Worm (Caenorhabditis elegans) whole organism, late embryonic: ENCODE data around the gene col-106.

Experiments used
- C08G9.2 ChIP-seq: sonication (generic microtip); optimal IDR thresholded peaks from 2 replicates; lab custom pipeline; 2016; ENCODE audit warnings: mild to moderate bottlenecking, missing genetic modification characterization, moderate library complexity, missing compliant biosample characterization
- C38D4.7 ChIP-seq: fragments of 200-800 bp; sonication (Bioruptor generic); optimal IDR thresholded peaks from 2 replicates; lab custom pipeline; 2018; ENCODE audit warnings: mild to moderate bottlenecking, missing genetic modification characterization, moderate library complexity, missing compliant biosample characterization
- K02D7.2 ChIP-seq: sonication (generic microtip); optimal IDR thresholded peaks from 2 replicates; lab custom pipeline; 2017; ENCODE audit warnings: mild to moderate bottlenecking, missing genetic modification characterization, missing compliant biosample characterization
- K09A11.1 ChIP-seq: sonication (generic microtip); optimal IDR thresholded peaks from 2 replicates; lab custom pipeline; 2017; ENCODE audit warnings: antibody characterized with exemption, mild to moderate bottlenecking, missing genetic modification characterization, missing compliant biosample characterization; ENCODE audit not compliant: insufficient read depth
- T23F11.4 ChIP-seq: fragments of 200-800 bp; sonication (Bioruptor generic); optimal IDR thresholded peaks from 2 replicates; lab custom pipeline; 2018; ENCODE audit warnings: mild to moderate bottlenecking, missing genetic modification characterization, missing compliant biosample characterization
- ahr-1 ChIP-seq: sonication (generic microtip); optimal IDR thresholded peaks from 2 replicates; lab custom pipeline; 2016; ENCODE audit warnings: missing genetic modification characterization, missing compliant biosample characterization
- ama-1 ChIP-seq: fragments of 150-350 bp; optimal IDR thresholded peaks from 2 replicates; lab custom pipeline; 2014
- ceh-14 ChIP-seq: sonication (generic microtip); optimal IDR thresholded peaks from 2 replicates; lab custom pipeline; 2016; ENCODE audit warnings: missing genotype, missing genetic modification characterization, missing compliant biosample characterization
- ceh-22 ChIP-seq: sonication (generic microtip); optimal IDR thresholded peaks from 2 replicates; lab custom pipeline; 2017; ENCODE audit warnings: missing biosample characterization, missing genetic modification characterization
- ceh-24 ChIP-seq: sonication (generic microtip); optimal IDR thresholded peaks from 2 replicates; lab custom pipeline; 2016; ENCODE audit warnings: mild to moderate bottlenecking, missing genetic modification characterization, missing compliant biosample characterization
- ceh-30 ChIP-seq: fragments of 150-350 bp; optimal IDR thresholded peaks from 2 replicates; lab custom pipeline; 2014; ENCODE audit warnings: missing biosample characterization, missing genetic modification characterization
- ceh-34 ChIP-seq: sonication (generic microtip); optimal IDR thresholded peaks from 2 replicates; lab custom pipeline; 2016; ENCODE audit warnings: mild to moderate bottlenecking, missing genetic modification characterization, missing compliant biosample characterization
- ceh-48 ChIP-seq: sonication (generic microtip); optimal IDR thresholded peaks from 2 replicates; lab custom pipeline; 2016; ENCODE audit warnings: missing genetic modification characterization, inconsistent platforms, missing compliant biosample characterization
- che-1 ChIP-seq: sonication (generic microtip); optimal IDR thresholded peaks from 2 replicates; lab custom pipeline; 2016; ENCODE audit warnings: mild to moderate bottlenecking, missing genetic modification characterization, missing compliant biosample characterization
- dve-1 ChIP-seq: sonication (generic microtip); optimal IDR thresholded peaks from 2 replicates; lab custom pipeline; 2017; ENCODE audit warnings: antibody characterized with exemption, mild to moderate bottlenecking, missing genetic modification characterization, missing compliant biosample characterization
- ets-4 ChIP-seq: sonication (generic microtip); optimal IDR thresholded peaks from 2 replicates; lab custom pipeline; 2016; ENCODE audit warnings: missing genetic modification characterization, missing compliant biosample characterization
- gmeb-2 ChIP-seq: sonication (generic microtip); optimal IDR thresholded peaks from 2 replicates; lab custom pipeline; 2016; ENCODE audit warnings: missing genetic modification characterization, inconsistent platforms, missing compliant biosample characterization
- hlh-13 ChIP-seq: fragments of 200-800 bp; sonication (Bioruptor generic); optimal IDR thresholded peaks from 2 replicates; lab custom pipeline; 2018; ENCODE audit warnings: mild to moderate bottlenecking, missing genetic modification characterization, missing compliant biosample characterization
- hlh-30 ChIP-seq: sonication (generic microtip); optimal IDR thresholded peaks from 2 replicates; lab custom pipeline; 2017; ENCODE audit warnings: antibody characterized with exemption, missing genetic modification characterization, missing compliant biosample characterization; ENCODE audit not compliant: insufficient read depth
- hlh-8 ChIP-seq: sonication (generic microtip); optimal IDR thresholded peaks from 2 replicates; lab custom pipeline; 2016; ENCODE audit warnings: missing genotype, missing genetic modification characterization, missing compliant biosample characterization
- lim-6 ChIP-seq: sonication (generic microtip); optimal IDR thresholded peaks from 2 replicates; lab custom pipeline; 2016; ENCODE audit warnings: missing genetic modification characterization, missing compliant biosample characterization
- mec-3 ChIP-seq: sonication (generic microtip); optimal IDR thresholded peaks from 2 replicates; lab custom pipeline; 2016; ENCODE audit warnings: borderline replicate concordance, missing genetic modification characterization, missing compliant biosample characterization
- nfya-1 ChIP-seq: sonication (generic microtip); optimal IDR thresholded peaks from 2 replicates; lab custom pipeline; 2017; ENCODE audit warnings: missing genetic modification characterization, mild to moderate bottlenecking, missing compliant biosample characterization, antibody characterized with exemption, moderate library complexity
- nhr-11 ChIP-seq: fragments of 150-350 bp; optimal IDR thresholded peaks from 2 replicates; lab custom pipeline; 2014; ENCODE audit warnings: missing biosample characterization, missing genetic modification characterization
- npax-4 ChIP-seq: sonication (generic microtip); optimal IDR thresholded peaks from 2 replicates; lab custom pipeline; 2016; ENCODE audit warnings: missing genetic modification characterization, missing compliant biosample characterization
- odd-2 ChIP-seq: sonication (generic microtip); optimal IDR thresholded peaks from 2 replicates; lab custom pipeline; 2017; ENCODE audit warnings: antibody characterized with exemption, mild to moderate bottlenecking, missing genetic modification characterization, missing compliant biosample characterization
- pha-4 ChIP-seq: fragments of 150-350 bp; optimal IDR thresholded peaks from 2 replicates; lab custom pipeline; 2018; ENCODE audit warnings: missing biosample characterization, missing genetic modification reagents, missing genetic modification characterization
- pqm-1 ChIP-seq: sonication (generic microtip); optimal IDR thresholded peaks from 2 replicates; lab custom pipeline; 2016; ENCODE audit warnings: missing genetic modification characterization, missing compliant biosample characterization
- pros-1 ChIP-seq: fragments of 150-350 bp; optimal IDR thresholded peaks from 2 replicates; lab custom pipeline; 2014; ENCODE audit warnings: missing biosample characterization, missing genetic modification reagents, missing genetic modification characterization
- rnt-1 ChIP-seq: sonication (generic microtip); optimal IDR thresholded peaks from 2 replicates; lab custom pipeline; 2016; ENCODE audit warnings: missing genetic modification characterization, missing compliant biosample characterization
- sox-4 ChIP-seq: sonication (generic microtip); optimal IDR thresholded peaks from 2 replicates; lab custom pipeline; 2017; ENCODE audit warnings: mild to moderate bottlenecking, missing genetic modification characterization, inconsistent platforms, missing compliant biosample characterization
- syd-9 ChIP-seq: sonication (generic microtip); optimal IDR thresholded peaks from 2 replicates; lab custom pipeline; 2016; ENCODE audit warnings: mild to moderate bottlenecking, missing genetic modification characterization, moderate library complexity, missing compliant biosample characterization
- tbx-2 ChIP-seq: sonication (generic microtip); optimal IDR thresholded peaks from 2 replicates; lab custom pipeline; 2016; ENCODE audit warnings: missing genetic modification characterization, missing compliant biosample characterization
- tbx-7 ChIP-seq: sonication (generic microtip); optimal IDR thresholded peaks from 2 replicates; lab custom pipeline; 2016; ENCODE audit warnings: missing genotype, missing genetic modification characterization, missing compliant biosample characterization
- unc-42 ChIP-seq: sonication (generic microtip); optimal IDR thresholded peaks from 2 replicates; lab custom pipeline; 2016; ENCODE audit warnings: missing genotype, missing genetic modification characterization, missing compliant biosample characterization
- unc-55 ChIP-seq: sonication (generic microtip); optimal IDR thresholded peaks from 2 replicates; lab custom pipeline; 2017; ENCODE audit warnings: missing biosample characterization, missing genetic modification reagents, missing genetic modification characterization
- unc-86 ChIP-seq: sonication (generic microtip); optimal IDR thresholded peaks from 2 replicates; lab custom pipeline; 2016; ENCODE audit warnings: missing genetic modification characterization, missing compliant biosample characterization

The col-106 gene

DNA sequence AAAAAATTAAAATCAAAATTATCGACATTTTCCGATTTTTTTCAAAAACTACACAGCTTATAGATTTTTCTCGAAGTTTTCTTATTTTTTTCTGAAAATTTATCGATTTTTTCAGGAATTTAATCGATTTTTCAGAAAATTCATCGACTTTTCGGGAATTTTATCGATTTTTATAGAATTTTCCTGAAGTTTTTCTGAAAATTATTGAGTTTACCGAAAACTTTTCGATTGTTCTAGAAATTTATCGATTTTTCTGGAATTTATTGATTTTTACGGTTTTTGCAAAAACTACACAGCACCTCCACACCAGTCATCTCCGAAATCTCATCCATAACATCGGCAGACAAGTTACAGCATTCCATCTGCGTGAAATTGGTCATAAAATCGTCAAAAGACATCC lies 23.0 kb downstream of the col-106 start:
- no peak for TF ChIP-seq C08G9.2 (tag; lab: Kevin White, UChicago)
- no peak for TF ChIP-seq ceh-30 (tag; lab: Kevin White, UChicago)
- no peak for TF ChIP-seq hlh-13
- no peak for TF ChIP-seq odd-2 (tag; lab: Kevin White, UChicago)
- no peak for TF ChIP-seq tbx-2 (tag; lab: Kevin White, UChicago)
- peak; percentile 39 for TF ChIP-seq ceh-48

DNA sequence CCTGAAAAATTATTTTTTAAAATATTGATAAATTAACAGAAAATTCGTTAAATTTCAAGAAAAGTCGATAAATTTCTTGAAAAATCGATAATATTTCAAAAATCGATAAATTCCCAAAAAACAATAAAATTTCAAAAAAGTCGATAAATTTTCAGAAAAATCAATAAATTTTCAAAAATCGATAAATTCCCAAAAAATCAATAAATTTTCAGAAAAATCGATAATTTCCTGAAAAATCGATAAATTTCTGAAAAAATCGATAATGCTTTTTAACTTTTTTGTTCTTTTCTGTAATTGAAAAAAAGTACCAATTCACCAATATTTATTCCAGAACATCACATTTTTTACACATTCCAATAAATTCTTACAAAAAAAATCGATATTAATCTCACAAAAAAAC lies 25.4 kb downstream of the col-106 start:
- TF ChIP-seq hlh-30 (tag; lab: Kevin White, UChicago) (no peak), ceh-48 (peak; percentile 90)

DNA sequence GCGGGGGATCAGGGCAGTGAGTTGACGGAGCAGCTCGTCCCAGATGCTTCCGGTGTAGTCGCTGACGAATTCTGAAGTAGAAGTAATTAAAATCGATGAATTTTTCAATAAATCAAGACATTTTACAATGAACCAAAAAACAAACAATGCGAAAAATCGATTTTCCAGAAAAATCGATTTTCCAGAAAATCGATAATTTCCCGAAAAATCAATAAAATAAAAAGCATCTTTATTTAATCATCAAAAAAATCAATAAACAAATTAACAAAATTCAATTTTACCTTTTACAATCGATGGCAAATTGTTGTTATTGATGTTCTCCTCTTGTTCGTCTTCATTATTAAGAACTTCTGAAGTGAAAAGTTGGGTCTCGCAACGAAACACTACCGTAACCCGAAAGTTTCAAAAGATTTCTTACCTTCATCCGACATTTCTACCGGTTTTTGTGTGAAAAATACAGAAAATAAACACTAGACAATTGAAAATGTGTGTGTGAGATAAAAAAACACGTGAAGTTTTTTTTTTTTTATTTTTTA lies 26.0 kb downstream of the col-106 start, which contains the start of gene clp-6:
Gene clp-6 (minus strand): TSS at position 486 of the 536 bp plus-strand sequence.
- no peak for TF ChIP-seq hlh-30 (tag; lab: Kevin White, UChicago)
- TF ChIP-seq K02D7.2 (tag; lab: Kevin White, UChicago): no peak
- TF ChIP-seq nfya-1 (tag; lab: Kevin White, UChicago): no peak
- no peak for TF ChIP-seq pqm-1
- TF ChIP-seq sox-4 (tag; lab: Kevin White, UChicago): no peak
- no peak for TF ChIP-seq unc-42 (tag; lab: Kevin White, UChicago)
- no peak for TF ChIP-seq ceh-24 (tag; lab: Kevin White, UChicago)
- no peak for TF ChIP-seq ceh-14 (tag; lab: Kevin White, UChicago)
- no peak for TF ChIP-seq tbx-7 (tag; lab: Kevin White, UChicago)
- no peak for TF ChIP-seq C38D4.7 (GFP tag; lab: Kevin White, UChicago)
- TF ChIP-seq unc-55 (GFP tag; lab: Kevin White, UChicago): no peak
- no peak for TF ChIP-seq tbx-2 (tag; lab: Kevin White, UChicago)
- no peak for TF ChIP-seq ahr-1 (tag; lab: Kevin White, UChicago)
- TF ChIP-seq ets-4 (tag; lab: Kevin White, UChicago): no peak
- TF ChIP-seq ceh-30 (tag; lab: Kevin White, UChicago): no peak
- TF ChIP-seq unc-86 (tag; lab: Kevin White, UChicago): no peak
- no peak for TF ChIP-seq T23F11.4 (GFP tag; lab: Kevin White, UChicago)
- TF ChIP-seq, all 69 proteins: peak for 0

DNA sequence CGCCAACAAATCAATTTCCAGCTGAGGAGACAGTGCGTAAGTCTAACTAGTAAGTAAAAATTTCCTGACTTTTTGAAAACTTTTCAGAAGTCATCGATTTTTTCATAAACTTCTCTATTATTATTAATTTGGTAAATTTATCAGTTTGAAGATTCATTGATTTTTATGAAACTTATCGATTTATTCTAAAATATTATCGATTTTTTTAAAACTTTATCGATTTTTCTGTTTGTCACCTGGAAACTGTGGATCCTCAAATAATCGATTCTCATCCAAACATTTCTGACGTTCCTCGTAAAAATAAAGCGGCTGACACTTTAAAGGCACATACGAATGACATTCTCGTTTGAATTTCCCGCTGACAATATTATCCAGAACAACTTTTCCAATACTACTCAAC lies 26.6 kb downstream of the col-106 start:
- no peak for TF ChIP-seq ceh-22 (tag; lab: Kevin White, UChicago)
- no peak for TF ChIP-seq pros-1 (tag; lab: Kevin White, UChicago)
- no peak for TF ChIP-seq hlh-30 (tag; lab: Kevin White, UChicago)
- TF ChIP-seq syd-9 (tag; lab: Kevin White, UChicago): no peak
- TF ChIP-seq ets-4 (tag; lab: Kevin White, UChicago): no peak
- no peak for TF ChIP-seq nhr-11 (tag; lab: Kevin White, UChicago)
- no peak for TF ChIP-seq gmeb-2 (tag; lab: Kevin White, UChicago)
- no peak for TF ChIP-seq ahr-1 (tag; lab: Kevin White, UChicago)
- TF ChIP-seq pha-4 (tag; lab: Kevin White, UChicago): no peak
- TF ChIP-seq hlh-8 (tag; lab: Kevin White, UChicago): no peak

DNA sequence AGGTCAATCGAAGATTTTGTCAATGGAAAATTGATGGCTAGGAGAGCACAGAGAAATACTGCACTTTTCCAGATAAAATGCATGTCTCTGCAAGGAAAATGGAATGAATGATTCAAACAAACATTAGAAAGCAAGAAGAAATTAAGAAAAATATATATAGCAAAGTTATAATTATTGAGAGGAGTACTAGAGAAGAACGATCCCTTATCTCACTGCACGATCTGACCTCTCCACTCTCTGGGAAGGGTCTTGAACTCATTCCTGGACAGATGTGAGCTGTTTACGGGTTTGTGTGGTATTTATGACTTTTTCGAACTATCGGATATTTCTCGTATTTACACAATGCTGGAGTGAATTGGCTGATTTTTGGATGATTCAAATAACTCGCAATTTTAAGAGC lies 30.3 kb downstream of the col-106 start, which contains the start of gene Y77E11A.23:
Gene Y77E11A.23 (minus strand): TSS at position 107 of the 400 bp plus-strand sequence.
- TF ChIP-seq dve-1 (tag; lab: Kevin White, UChicago) (no peak), ama-1 (no peak), rnt-1 (tag; lab: Kevin White, UChicago) (no peak), ceh-34 (no peak), hlh-13 (no peak), lim-6 (tag; lab: Kevin White, UChicago) (no peak), mec-3 (tag; lab: Kevin White, UChicago) (no peak), npax-4 (no peak), che-1 (tag; lab: Kevin White, UChicago) (no peak), K09A11.1 (tag; lab: Kevin White, UChicago) (no peak), ceh-48 (no peak)
